Worm (Caenorhabditis elegans) whole organism, young adult: ENCODE results near the gene C47D12.4.
"Not testable (repeated sequence)": the region's sequence is repeated elsewhere in the genome, so short reads cannot be mapped to it uniquely, and the experiment has no call there.

Experiments
- B0336.3 ChIP-seq: fragments of 200-800 bp; sonication (Bioruptor generic); IDR thresholded peaks from 2 replicates; pipeline ENCODE4 v1.3.6; 2022; ENCODE audit warnings: missing genetic modification characterization, missing compliant biosample characterization
- C06A6.2 ChIP-seq: fragments of 200-800 bp; sonication (Bioruptor generic); conservative IDR thresholded peaks from 2 replicates; pipeline ENCODE4 v1.3.6; 2022; ENCODE audit warnings: missing genetic modification characterization, missing compliant biosample characterization
- C17E4.6 ChIP-seq: fragments of 200-800 bp; sonication (Bioruptor generic); IDR thresholded peaks from 2 replicates; pipeline ENCODE4 v1.3.6; 2022; ENCODE audit warnings: missing genetic modification reagents, missing genetic modification characterization, missing compliant biosample characterization
- D2030.7 ChIP-seq: fragments of 200-800 bp; sonication (Bioruptor generic); IDR thresholded peaks from 2 replicates; pipeline ENCODE4 v1.3.6; 2022; ENCODE audit warnings: missing genetic modification reagents, missing genetic modification characterization, missing compliant biosample characterization
- F33H1.4 ChIP-seq: fragments of 200-800 bp; sonication (Bioruptor generic); IDR thresholded peaks from 2 replicates; pipeline ENCODE4 v1.3.6; 2022; ENCODE audit warnings: missing genetic modification reagents, missing genetic modification characterization, missing compliant biosample characterization
- F49E8.2 ChIP-seq: sonication (generic microtip); optimal IDR thresholded peaks from 3 replicates; lab custom pipeline; 2017; ENCODE audit warnings: missing genetic modification characterization, mild to moderate bottlenecking, missing compliant biosample characterization, antibody characterized with exemption, moderate library complexity; ENCODE audit not compliant: insufficient read depth
- F57C9.4 ChIP-seq: sonication (generic microtip); optimal IDR thresholded peaks from 2 replicates; lab custom pipeline; 2017; ENCODE audit warnings: mild to moderate bottlenecking, missing genetic modification characterization, missing compliant biosample characterization
- Y53G8AR.9 ChIP-seq: fragments of 200-800 bp; sonication (Bioruptor generic); conservative IDR thresholded peaks from 2 replicates; pipeline ENCODE4 v1.3.6; 2022; ENCODE audit warnings: missing genetic modification reagents, missing genetic modification characterization, missing compliant biosample characterization
- cebp-1 ChIP-seq, 2 experiments: fragments of 200-800 bp in 1 of 2; sonication (Bioruptor generic) in 1 of 2; sonication (generic microtip) in 1 of 2; IDR thresholded peaks in 1 of 2; optimal IDR thresholded peaks in 1 of 2; 2 replicates each; pipeline versions ENCODE4 v1.3.6 to Lab custom; 2017 to 2022; ENCODE audit warnings: missing compliant biosample characterization in 2 of 2, missing genetic modification characterization in 2 of 2, mild to moderate bottlenecking in 1 of 2, missing genetic modification reagents in 1 of 2, moderate library complexity in 1 of 2
- cebp-2 ChIP-seq: fragments of 200-800 bp; sonication (Bioruptor generic); IDR thresholded peaks from 2 replicates; pipeline ENCODE4 v1.3.6; 2022; ENCODE audit warnings: missing genetic modification characterization, missing compliant biosample characterization
- ceh-100 ChIP-seq: fragments of 200-800 bp; sonication (Bioruptor generic); IDR thresholded peaks from 2 replicates; pipeline ENCODE4 v1.3.6; 2022; ENCODE audit warnings: missing genetic modification reagents, missing genetic modification characterization, missing compliant biosample characterization
- ceh-91 ChIP-seq: fragments of 200-800 bp; sonication (Bioruptor generic); IDR thresholded peaks from 2 replicates; pipeline ENCODE4 v1.3.6; 2022; ENCODE audit warnings: missing genetic modification reagents, missing genetic modification characterization, missing compliant biosample characterization
- dox-1 ChIP-seq: fragments of 200-800 bp; sonication (Bioruptor generic); IDR thresholded peaks from 2 replicates; pipeline ENCODE4 v1.3.6; 2022; ENCODE audit warnings: missing genetic modification reagents, missing genetic modification characterization, missing compliant biosample characterization
- dpl-1 ChIP-seq: fragments of 150-350 bp; optimal IDR thresholded peaks from 2 replicates; lab custom pipeline; 2014; ENCODE audit warnings: missing biosample characterization, missing genetic modification reagents, missing genetic modification characterization
- efl-1 ChIP-seq: fragments of 150-350 bp; optimal IDR thresholded peaks from 2 replicates; lab custom pipeline; 2014; ENCODE audit warnings: missing biosample characterization, missing genetic modification reagents, missing genetic modification characterization
- egrh-3 ChIP-seq: fragments of 200-800 bp; sonication (Bioruptor generic); IDR thresholded peaks from 2 replicates; pipeline ENCODE4 v1.3.6; 2022; ENCODE audit warnings: missing genetic modification reagents, missing genetic modification characterization, missing compliant biosample characterization
- fkh-3 ChIP-seq: sonication (generic microtip); optimal IDR thresholded peaks from 2 replicates; lab custom pipeline; 2016; ENCODE audit warnings: mild to moderate bottlenecking, missing genetic modification characterization, missing compliant biosample characterization
- hlh-26 ChIP-seq: fragments of 200-800 bp; sonication (Bioruptor generic); conservative IDR thresholded peaks from 2 replicates; pipeline ENCODE4 v1.3.6; 2022; ENCODE audit warnings: missing genetic modification reagents, missing genetic modification characterization, missing compliant biosample characterization
- hsf-1 ChIP-seq: fragments of 200-800 bp; sonication (Bioruptor generic); IDR thresholded peaks from 2 replicates; pipeline ENCODE4 v1.3.6; 2022; ENCODE audit warnings: missing genetic modification reagents, missing genetic modification characterization, missing compliant biosample characterization
- let-607 ChIP-seq, 2 experiments: fragments of 200-800 bp in 1 of 2; sonication (Bioruptor generic) in 1 of 2; sonication (generic microtip) in 1 of 2; optimal IDR thresholded peaks; 2 replicates each; lab custom pipeline; 2016 to 2018; ENCODE audit warnings: mild to moderate bottlenecking in 2 of 2, missing compliant biosample characterization in 2 of 2, missing genetic modification characterization in 2 of 2, moderate library complexity in 2 of 2, missing genotype in 1 of 2
- lin-26 ChIP-seq: fragments of 200-800 bp; sonication (Bioruptor generic); IDR thresholded peaks from 2 replicates; pipeline ENCODE4 v1.3.6; 2022; ENCODE audit warnings: missing genetic modification reagents, missing genetic modification characterization, missing compliant biosample characterization
- lin-54 ChIP-seq: fragments of 200-800 bp; sonication (Bioruptor generic); optimal IDR thresholded peaks from 2 replicates; lab custom pipeline; 2018; ENCODE audit warnings: mild to moderate bottlenecking, missing genetic modification characterization, missing compliant biosample characterization
- lsl-1 ChIP-seq: fragments of 200-800 bp; sonication (Bioruptor generic); optimal IDR thresholded peaks from 2 replicates; lab custom pipeline; 2018; ENCODE audit warnings: mild to moderate bottlenecking, missing genetic modification characterization, moderate library complexity, missing compliant biosample characterization
- madf-6 ChIP-seq: fragments of 200-800 bp; sonication (Bioruptor generic); IDR thresholded peaks from 2 replicates; pipeline ENCODE4 v1.3.6; 2022; ENCODE audit warnings: missing genetic modification reagents, missing genetic modification characterization, missing compliant biosample characterization
- madf-8 ChIP-seq: fragments of 200-800 bp; sonication (Bioruptor generic); conservative IDR thresholded peaks from 2 replicates; pipeline ENCODE4 v1.3.6; 2022; ENCODE audit warnings: missing genetic modification reagents, missing genetic modification characterization, missing compliant biosample characterization
- mcd-1 ChIP-seq: fragments of 200-800 bp; sonication (Bioruptor generic); IDR thresholded peaks from 2 replicates; pipeline ENCODE4 v1.3.6; 2022; ENCODE audit warnings: missing genetic modification reagents, missing genetic modification characterization, missing compliant biosample characterization
- nhr-80 ChIP-seq: sonication (generic microtip); optimal IDR thresholded peaks from 2 replicates; lab custom pipeline; 2016; ENCODE audit warnings: missing genetic modification characterization, missing compliant biosample characterization
- sdz-38 ChIP-seq: sonication (generic microtip); optimal IDR thresholded peaks from 2 replicates; lab custom pipeline; 2016; ENCODE audit warnings: missing genotype, missing genetic modification characterization, missing compliant biosample characterization
- snpc-3.4 ChIP-seq: sonication (generic microtip); optimal IDR thresholded peaks from 2 replicates; lab custom pipeline; 2017; ENCODE audit warnings: missing genetic modification characterization, mild to moderate bottlenecking, missing compliant biosample characterization, antibody characterized with exemption, moderate library complexity, missing genotype, missing genetic modification reagents
- xnd-1 ChIP-seq: sonication (generic microtip); optimal IDR thresholded peaks from 2 replicates; lab custom pipeline; 2016; ENCODE audit warnings: missing genotype, missing genetic modification reagents, missing genetic modification characterization, missing compliant biosample characterization
- zfh-2 ChIP-seq: fragments of 200-800 bp; sonication (Bioruptor generic); conservative IDR thresholded peaks from 2 replicates; pipeline ENCODE4 v1.3.6; 2022; ENCODE audit warnings: missing genetic modification reagents, missing genetic modification characterization, missing compliant biosample characterization
- ztf-18 ChIP-seq: sonication (generic microtip); optimal IDR thresholded peaks from 2 replicates; lab custom pipeline; 2016; ENCODE audit warnings: missing genotype, mild to moderate bottlenecking, missing genetic modification characterization, missing compliant biosample characterization
- ztf-28 ChIP-seq: fragments of 200-800 bp; sonication (Bioruptor generic); IDR thresholded peaks from 2 replicates; pipeline ENCODE4 v1.3.6; 2022; ENCODE audit warnings: missing genetic modification reagents, missing genetic modification characterization, missing compliant biosample characterization
- ztf-3 ChIP-seq: fragments of 200-800 bp; sonication (Bioruptor generic); optimal IDR thresholded peaks from 2 replicates; lab custom pipeline; 2018; ENCODE audit warnings: mild to moderate bottlenecking, missing genetic modification characterization, missing compliant biosample characterization

Gene C47D12.4

ce11 chrII:11694432-11694831, 12.9 kb downstream of the C47D12.4 start:
- TF ChIP-seq cebp-1 (GFP tag; IDR thresholded peaks at IDR 0.05; lab: Robert Waterston, UW) (no peak), cebp-1 (tag; optimal IDR thresholded peaks at IDR 0.05; lab: Kevin White, UChicago) (peak; percentile 32), hlh-26 (GFP tag; lab: Robert Waterston, UW) (no peak), dox-1 (GFP tag; lab: Robert Waterston, UW) (peak; percentile 35; the same call in 1 of the 2 replicates), madf-6 (GFP tag; lab: Robert Waterston, UW) (no peak), efl-1 (GFP tag; lab: Kevin White, UChicago) (peak; percentile 15), F33H1.4 (no peak), ztf-18 (tag; lab: Kevin White, UChicago) (peak; percentile 90)

DNA sequence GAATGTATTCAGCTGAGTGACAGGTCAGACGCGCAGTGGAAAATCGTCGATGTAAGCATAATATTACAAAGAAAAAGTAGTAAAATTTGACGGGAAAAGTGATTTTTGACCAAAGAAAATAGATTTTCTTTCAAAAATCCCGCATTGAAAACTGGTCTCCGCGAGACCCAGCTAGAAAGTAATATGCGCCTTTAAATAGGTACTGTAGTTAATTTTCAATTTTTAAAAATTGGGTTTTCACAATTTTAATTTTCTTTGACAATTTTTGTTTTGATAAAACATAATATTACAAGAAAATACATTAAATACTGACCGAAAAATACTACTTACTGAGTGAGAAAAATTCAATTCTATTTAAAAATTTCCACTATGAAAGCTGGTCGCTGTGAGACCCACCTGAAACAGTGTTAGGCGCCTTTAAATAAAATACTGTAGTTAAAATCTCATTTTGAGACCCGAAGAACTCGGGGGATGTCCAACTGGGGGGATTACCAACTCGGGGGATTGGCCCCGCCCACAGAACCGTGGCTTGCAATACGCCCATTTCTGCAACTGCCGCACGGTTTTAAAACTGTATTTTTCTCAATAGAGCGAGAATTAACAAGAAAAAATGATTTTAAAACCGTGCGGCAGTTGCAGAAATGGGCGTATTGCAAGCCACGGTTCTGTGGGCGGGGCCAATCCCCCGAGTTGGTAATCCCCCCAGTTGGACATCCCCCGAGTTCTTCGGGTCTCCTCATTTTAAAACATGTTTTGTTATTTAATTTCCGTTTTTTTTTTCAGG, 13.8 kb downstream of the C47D12.4 start, which contains the start of gene tars-1:
Gene tars-1, minus strand, starts transcription at position 497 of the 784 bp plus-strand sequence.
- peak; percentile 15 for TF ChIP-seq ztf-18 (tag; lab: Kevin White, UChicago)
- peak; percentile 40 for TF ChIP-seq lin-54 (GFP tag; lab: Kevin White, UChicago)
- 0 out of 2 replicates have a peak, but pooled peaks have one; percentile 9 for TF ChIP-seq egrh-3 (GFP tag; lab: Robert Waterston, UW)
- peak; percentile 81 for TF ChIP-seq madf-8
- peak; percentile 80 for TF ChIP-seq ceh-100 (GFP tag; lab: Robert Waterston, UW)
- peak; percentile 93 for TF ChIP-seq madf-6 (GFP tag; lab: Robert Waterston, UW)
- peak; percentile 46 for TF ChIP-seq dpl-1 (GFP tag; lab: Kevin White, UChicago)
- TF ChIP-seq lsl-1, result peak; percentile 95
- peak; percentile 69 for TF ChIP-seq ceh-91 (GFP tag; lab: Robert Waterston, UW)
- peak; percentile 26; the same call in 1 of the 2 replicates for TF ChIP-seq C06A6.2
- TF ChIP-seq cebp-1 (GFP tag; IDR thresholded peaks at IDR 0.05; lab: Robert Waterston, UW), result not testable (repeated sequence)
- TF ChIP-seq cebp-1 (tag; optimal IDR thresholded peaks at IDR 0.05; lab: Kevin White, UChicago), result peak; percentile 1
- TF ChIP-seq mcd-1, result peak; percentile 77
- TF ChIP-seq efl-1 (GFP tag; lab: Kevin White, UChicago), result peak; percentile 85
- peak; percentile 41; the same call in 1 of the 2 replicates for TF ChIP-seq dox-1 (GFP tag; lab: Robert Waterston, UW)
- TF ChIP-seq F33H1.4, result peak; percentile 93
- TF ChIP-seq snpc-3.4 (tag; lab: Kevin White, UChicago), result peak; percentile 48
- peak; percentile 20 for TF ChIP-seq nhr-80 (tag; lab: Kevin White, UChicago)
- TF ChIP-seq F49E8.2 (tag; lab: Kevin White, UChicago), result peak; percentile 14
- TF ChIP-seq lin-26, result peak; percentile 23; the same call in 1 of the 2 replicates
- peak; percentile 75 for TF ChIP-seq D2030.7
- peak; percentile 83 for TF ChIP-seq xnd-1 (tag; lab: Kevin White, UChicago)
- TF ChIP-seq, all 124 proteins: peak for 21; not testable (repeated sequence) for 103

DNA sequence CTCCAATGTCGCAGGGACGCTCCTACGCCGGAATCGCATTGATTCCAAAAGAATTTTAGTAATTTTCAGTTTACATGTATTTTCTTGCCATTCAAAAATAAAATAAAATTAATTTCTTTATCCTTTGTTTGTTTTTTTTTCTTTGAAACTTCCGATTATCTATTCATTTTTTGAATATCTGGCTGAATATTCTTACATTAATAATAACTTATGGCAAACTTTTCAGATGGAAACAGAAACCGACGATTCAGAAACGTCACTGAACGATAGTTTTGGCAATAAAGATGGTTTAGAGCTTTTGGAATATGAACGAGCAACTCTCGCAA, 14.3 kb downstream of the C47D12.4 start, which contains the start of gene xpf-1:
Gene xpf-1, plus strand, starts transcription at position 227 of the 326 bp plus-strand sequence.
- TF ChIP-seq sdz-38 (tag; lab: Kevin White, UChicago) (no peak), let-607 (tag; optimal IDR thresholded peaks at IDR 0.05; lab: Kevin White, UChicago) (no peak), D2030.7 (no peak), fkh-3 (tag; lab: Kevin White, UChicago) (no peak), ztf-3 (GFP tag; lab: Kevin White, UChicago) (no peak), C17E4.6 (no peak), cebp-2 (GFP tag; lab: Robert Waterston, UW) (no peak), lsl-1 (no peak), F57C9.4 (tag; lab: Kevin White, UChicago) (no peak), ztf-28 (GFP tag; lab: Robert Waterston, UW) (no peak), hsf-1 (GFP tag; lab: Robert Waterston, UW) (no peak), ceh-91 (GFP tag; lab: Robert Waterston, UW) (no peak), zfh-2 (no peak), efl-1 (GFP tag; lab: Kevin White, UChicago) (no peak), Y53G8AR.9 (no peak), B0336.3 (GFP tag; lab: Robert Waterston, UW) (no peak)
